Fruit fly (Drosophila melanogaster) whole organism, embryonic: Measurements from ENCODE around the gene Sbf.

ENCODE experiments used
- ATbp ChIP-seq: fragments of 200-800 bp; sonication (Bioruptor generic); optimal IDR thresholded peaks from 2 replicates; lab custom pipeline; 2017; ENCODE audit warnings: missing biosample characterization, mild to moderate bottlenecking, missing genetic modification characterization, missing genetic modification reagents
- Antp ChIP-seq: fragments of 200-800 bp; sonication (Bioruptor generic); optimal IDR thresholded peaks from 3 replicates; lab custom pipeline; 2016; ENCODE audit warnings: missing biosample characterization, missing genetic modification characterization
- B-H1 ChIP-seq: fragments of 200-800 bp; sonication (Bioruptor generic); IDR thresholded peaks from 3 replicates; pipeline ENCODE4 v1.3.6; 2022; ENCODE audit warnings: missing biosample characterization, missing genetic modification characterization
- BEAF-32 ChIP-seq: fragments of 200-800 bp; sonication (Bioruptor generic); optimal IDR thresholded peaks from 3 replicates; lab custom pipeline; 2017; ENCODE audit warnings: missing biosample characterization, missing genetic modification characterization, mild to moderate bottlenecking, moderate library complexity, missing genetic modification reagents
- Bteb2 ChIP-seq: fragments of 200-800 bp; sonication (Bioruptor generic); optimal IDR thresholded peaks from 2 replicates; lab custom pipeline; 2016; ENCODE audit warnings: missing biosample characterization, missing genetic modification characterization
- C15 ChIP-seq: fragments of 200-800 bp; sonication (Bioruptor generic); IDR thresholded peaks from 3 replicates; pipeline ENCODE4 v1.3.6; 2022; ENCODE audit warnings: missing biosample characterization, missing genetic modification characterization
- CG10274 ChIP-seq: fragments of 200-800 bp; sonication (Bioruptor generic); optimal IDR thresholded peaks from 3 replicates; lab custom pipeline; 2017; ENCODE audit warnings: missing biosample characterization, mild to moderate bottlenecking, missing genetic modification characterization
- CG10565 ChIP-seq: fragments of 200-800 bp; sonication (Bioruptor generic); optimal IDR thresholded peaks from 3 replicates; lab custom pipeline; 2016; ENCODE audit warnings: missing biosample characterization, mild to moderate bottlenecking, missing genetic modification characterization
- CG11696 ChIP-seq: fragments of 200-800 bp; sonication (Bioruptor generic); IDR thresholded peaks from 2 replicates; pipeline ENCODE4 v1.3.6; 2022; ENCODE audit warnings: missing biosample characterization, missing genetic modification characterization
- CG12071 ChIP-seq: fragments of 200-800 bp; sonication (Bioruptor generic); optimal IDR thresholded peaks from 3 replicates; lab custom pipeline; 2018; ENCODE audit warnings: missing biosample characterization, mild to moderate bottlenecking, missing genetic modification characterization
- CG12219 ChIP-seq: fragments of 200-800 bp; sonication (Bioruptor generic); optimal IDR thresholded peaks from 3 replicates; lab custom pipeline; 2018; ENCODE audit warnings: missing biosample characterization, mild to moderate bottlenecking, missing genetic modification characterization
- CG13123 ChIP-seq: fragments of 200-800 bp; sonication (Bioruptor generic); optimal IDR thresholded peaks from 2 replicates; lab custom pipeline; 2016; ENCODE audit warnings: missing biosample characterization, missing genetic modification characterization
- CG14860 ChIP-seq: fragments of 200-800 bp; sonication (Bioruptor generic); IDR thresholded peaks from 3 replicates; pipeline ENCODE4 v1.3.6; 2022; ENCODE audit warnings: missing biosample characterization, missing genetic modification characterization; ENCODE audit not compliant: partially characterized antibody
- CG17568 ChIP-seq: fragments of 200-800 bp; sonication (Bioruptor generic); optimal IDR thresholded peaks from 2 replicates; lab custom pipeline; 2018; ENCODE audit warnings: missing biosample characterization, mild to moderate bottlenecking, missing genetic modification characterization, moderate library complexity
- CG1832 ChIP-seq: fragments of 200-800 bp; sonication (Bioruptor generic); optimal IDR thresholded peaks from 2 replicates; lab custom pipeline; 2017; ENCODE audit warnings: missing biosample characterization, mild to moderate bottlenecking, missing genetic modification characterization, inconsistent platforms
- CG30431 ChIP-seq: fragments of 200-800 bp; sonication (Bioruptor generic); optimal IDR thresholded peaks from 2 replicates; lab custom pipeline; 2017; ENCODE audit warnings: missing biosample characterization, missing genetic modification characterization
- CG3995 ChIP-seq: fragments of 200-800 bp; sonication (Bioruptor generic); optimal IDR thresholded peaks from 3 replicates; lab custom pipeline; 2016; ENCODE audit warnings: missing biosample characterization, missing genetic modification characterization
- CG4404 ChIP-seq: fragments of 200-800 bp; sonication (Bioruptor generic); IDR thresholded peaks from 2 replicates; pipeline ENCODE4 v1.3.6; 2022; ENCODE audit warnings: missing biosample characterization, missing genetic modification characterization
- CG4617 ChIP-seq: fragments of 200-800 bp; sonication (Bioruptor generic); optimal IDR thresholded peaks from 3 replicates; lab custom pipeline; 2016; ENCODE audit warnings: missing biosample characterization, missing genetic modification characterization, borderline replicate concordance
- CG4854 ChIP-seq: fragments of 200-800 bp; sonication (Bioruptor generic); optimal IDR thresholded peaks from 2 replicates; lab custom pipeline; 2016; ENCODE audit warnings: missing biosample characterization, missing genetic modification characterization, inconsistent platforms
- CG6272 ChIP-seq: fragments of 200-800 bp; sonication (Bioruptor generic); IDR thresholded peaks from 2 replicates; pipeline ENCODE4 v1.3.6; 2022; ENCODE audit warnings: missing biosample characterization, missing genetic modification characterization
- CG7745 ChIP-seq: fragments of 200-800 bp; sonication (Bioruptor generic); optimal IDR thresholded peaks from 2 replicates; lab custom pipeline; 2018; ENCODE audit warnings: missing biosample characterization, mild to moderate bottlenecking, missing genetic modification characterization, moderate library complexity
- CG8281 ChIP-seq: fragments of 200-800 bp; sonication (Bioruptor generic); optimal IDR thresholded peaks from 2 replicates; lab custom pipeline; 2018; ENCODE audit warnings: missing biosample characterization, mild to moderate bottlenecking, missing genetic modification characterization, moderate library complexity
- CG9876 ChIP-seq: fragments of 200-800 bp; sonication (Bioruptor generic); optimal IDR thresholded peaks from 2 replicates; lab custom pipeline; 2016; ENCODE audit warnings: missing biosample characterization, missing genetic modification characterization
- CkIIα-i1 ChIP-seq: fragments of 200-800 bp; sonication (Bioruptor generic); IDR thresholded peaks from 2 replicates; pipeline ENCODE4 v1.3.6; 2022; ENCODE audit warnings: missing biosample characterization, missing genetic modification characterization
- D ChIP-seq, 2 experiments: fragments of 200-800 bp in 1 of 2; fragments of >200 bp in 1 of 2; sonication (Bioruptor generic) in 1 of 2; optimal IDR thresholded peaks; 2 replicates in 1 of 2; 3 replicates in 1 of 2; lab custom pipeline; 2017; ENCODE audit warnings: mild to moderate bottlenecking in 1 of 2, missing biosample characterization in 1 of 2, missing genetic modification characterization in 1 of 2, missing genetic modification reagents in 1 of 2
- D19B ChIP-seq: fragments of 200-800 bp; sonication (Bioruptor generic); optimal IDR thresholded peaks from 2 replicates; lab custom pipeline; 2017; ENCODE audit warnings: missing biosample characterization, mild to moderate bottlenecking, missing genetic modification characterization
- Dad ChIP-seq: fragments of 200-800 bp; sonication (Bioruptor generic); optimal IDR thresholded peaks from 3 replicates; lab custom pipeline; 2016; ENCODE audit warnings: missing biosample characterization, missing genetic modification characterization
- Gsc ChIP-seq: fragments of 200-800 bp; sonication (Bioruptor generic); IDR thresholded peaks from 2 replicates; pipeline ENCODE4 v1.3.6; 2022; ENCODE audit warnings: missing biosample characterization, missing genetic modification characterization
- Hmr ChIP-seq: fragments of 200-800 bp; sonication (Bioruptor generic); optimal IDR thresholded peaks from 3 replicates; lab custom pipeline; 2017; ENCODE audit warnings: mild to moderate bottlenecking, missing biosample characterization, missing genetic modification reagents, missing genetic modification characterization
- NC2β ChIP-seq: fragments of 200-800 bp; sonication (Bioruptor generic); optimal IDR thresholded peaks from 2 replicates; lab custom pipeline; 2016; ENCODE audit warnings: missing biosample characterization, missing genetic modification characterization
- Nf-YB ChIP-seq: fragments of 200-800 bp; sonication (Bioruptor generic); optimal IDR thresholded peaks from 3 replicates; lab custom pipeline; 2019; ENCODE audit warnings: missing biosample characterization, mild to moderate bottlenecking, missing genetic modification characterization, moderate library complexity
- TFAM ChIP-seq: fragments of 200-800 bp; sonication (Bioruptor generic); optimal IDR thresholded peaks from 2 replicates; lab custom pipeline; 2017; ENCODE audit warnings: missing biosample characterization, missing genetic modification characterization, inconsistent platforms
- Xbp1 ChIP-seq: fragments of 200-800 bp; sonication (Bioruptor generic); optimal IDR thresholded peaks from 3 replicates; lab custom pipeline; 2016; ENCODE audit warnings: missing biosample characterization, mild to moderate bottlenecking, missing genetic modification characterization
- Xrp1 ChIP-seq: fragments of 200-800 bp; sonication (Bioruptor generic); IDR thresholded peaks from 2 replicates; pipeline ENCODE4 v1.3.6; 2022; ENCODE audit warnings: missing biosample characterization, missing genetic modification characterization
- ase ChIP-seq: fragments of 200-800 bp; sonication (Bioruptor generic); IDR thresholded peaks from 3 replicates; pipeline ENCODE4 v1.3.6; 2022; ENCODE audit warnings: missing biosample characterization, missing genetic modification characterization
- cwo ChIP-seq: fragments of 200-800 bp; sonication (Bioruptor generic); optimal IDR thresholded peaks from 3 replicates; lab custom pipeline; 2017; ENCODE audit warnings: missing biosample characterization, missing genetic modification characterization, mild to moderate bottlenecking, moderate library complexity, missing genetic modification reagents
- danr ChIP-seq: fragments of 200-800 bp; sonication (Bioruptor generic); IDR thresholded peaks from 2 replicates; pipeline ENCODE4 v1.3.6; 2022; ENCODE audit warnings: missing biosample characterization, missing genetic modification characterization
- dimm ChIP-seq: fragments of 200-800 bp; sonication (Bioruptor generic); IDR thresholded peaks from 2 replicates; pipeline ENCODE4 v1.3.6; 2022; ENCODE audit warnings: missing biosample characterization, missing genetic modification characterization
- hth ChIP-seq: fragments of >200 bp; optimal IDR thresholded peaks from 2 replicates; lab custom pipeline; 2017; ENCODE audit warnings: inconsistent platforms
- kay ChIP-seq: fragments of 200-800 bp; sonication (Bioruptor generic); optimal IDR thresholded peaks from 2 replicates; lab custom pipeline; 2016; ENCODE audit warnings: missing biosample characterization, missing genetic modification characterization
- mirr ChIP-seq: fragments of 200-800 bp; sonication (Bioruptor generic); optimal IDR thresholded peaks from 3 replicates; lab custom pipeline; 2018; ENCODE audit warnings: missing biosample characterization, mild to moderate bottlenecking, missing genetic modification characterization
- org-1 ChIP-seq: fragments of 200-800 bp; sonication (Bioruptor generic); optimal IDR thresholded peaks from 2 replicates; lab custom pipeline; 2017; ENCODE audit warnings: missing biosample characterization, missing genetic modification characterization
- slou ChIP-seq: fragments of 200-800 bp; sonication (Bioruptor generic); optimal IDR thresholded peaks from 3 replicates; lab custom pipeline; 2016; ENCODE audit warnings: missing biosample characterization, missing genetic modification characterization
- tna ChIP-seq: fragments of 200-800 bp; sonication (Bioruptor generic); IDR thresholded peaks from 2 replicates; pipeline ENCODE4 v1.3.6; 2022; ENCODE audit warnings: missing biosample characterization, missing genetic modification characterization; ENCODE audit not compliant: partially characterized antibody
- ttk ChIP-seq: fragments of 200-800 bp; sonication (Bioruptor generic); IDR thresholded peaks from 2 replicates; pipeline ENCODE4 v2.1.2; 2022; ENCODE audit warnings: missing biosample characterization, missing genetic modification characterization
- vnd ChIP-seq: fragments of 200-800 bp; sonication (Bioruptor generic); IDR thresholded peaks from 3 replicates; pipeline ENCODE4 v1.3.6; 2022; ENCODE audit warnings: missing biosample characterization, missing genetic modification characterization; ENCODE audit not compliant: partially characterized antibody
- wdn ChIP-seq: fragments of 200-800 bp; sonication (Bioruptor generic); IDR thresholded peaks from 2 replicates; pipeline ENCODE4 v1.3.6; 2022; ENCODE audit warnings: missing biosample characterization, missing genetic modification characterization
- yki ChIP-seq: fragments of >200 bp; optimal IDR thresholded peaks from 3 replicates; lab custom pipeline; 2018
- zen ChIP-seq: fragments of 200-800 bp; sonication (Bioruptor generic); optimal IDR thresholded peaks from 3 replicates; lab custom pipeline; 2018; ENCODE audit warnings: missing biosample characterization, mild to moderate bottlenecking, missing genetic modification characterization, moderate library complexity

Sbf gene

DNA sequence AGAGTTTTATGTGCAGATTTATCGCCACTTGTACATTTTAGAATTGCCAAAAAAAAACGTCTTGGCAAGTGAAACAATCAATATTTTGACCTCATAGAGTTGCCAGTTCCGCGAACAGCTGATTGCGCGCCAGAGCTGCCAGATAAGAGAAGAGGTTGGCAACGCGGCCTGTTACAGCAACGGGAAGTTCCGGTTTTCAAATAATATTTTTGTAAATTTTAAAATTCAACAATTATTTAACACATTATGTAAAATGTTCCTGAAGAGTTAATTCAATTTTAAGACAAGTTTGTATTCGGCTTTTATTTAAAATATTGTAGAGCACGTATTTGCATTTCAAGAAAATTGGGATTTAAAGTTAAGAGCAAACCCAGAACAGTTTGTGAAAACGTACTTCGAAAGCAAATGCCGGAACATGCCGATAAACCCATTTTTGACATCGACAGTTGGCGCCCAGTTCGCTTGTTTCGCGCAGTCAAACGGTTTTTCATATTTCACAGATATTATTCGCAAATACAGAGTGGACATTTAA, 10.0 kb downstream of the Sbf start, which contains the start of the genes prd1 and HisCl1 (continued):
- peak; percentile 53 for TF ChIP-seq CG10274
- TF ChIP-seq Antp (GFP tag; lab: Kevin White, UChicago) = peak; percentile 30
- TF ChIP-seq org-1 (GFP tag; lab: Kevin White, UChicago) = peak; percentile 31
- no peak for TF ChIP-seq CG1832 (GFP tag; lab: Kevin White, UChicago)
- peak; percentile 36; the same call in 1 of the 3 replicates for TF ChIP-seq B-H1
- TF ChIP-seq D (optimal IDR thresholded peaks at IDR 0.05; lab: Kevin White, UChicago) = no peak
- TF ChIP-seq D (GFP tag; optimal IDR thresholded peaks at IDR 0.05; lab: Kevin White, UChicago) = peak; percentile 56
- TF ChIP-seq BEAF-32 = peak; percentile 44
- peak; percentile 52 for TF ChIP-seq CG11696 (GFP tag; lab: Robert Waterston, UW)
- 0 out of 2 replicates have a peak, but pooled peaks have one; percentile 27 for TF ChIP-seq CG6272 (GFP tag; lab: Robert Waterston, UW)
- peak; percentile 36 for TF ChIP-seq CG3995 (GFP tag; lab: Kevin White, UChicago)
- peak; percentile 51; the same call in 1 of the 2 replicates for TF ChIP-seq CG4404 (GFP tag; lab: Robert Waterston, UW)
- peak; percentile 49 for TF ChIP-seq NC2β (GFP tag; lab: Kevin White, UChicago)
- no peak for TF ChIP-seq CG13123 (GFP tag; lab: Kevin White, UChicago)
- TF ChIP-seq ATbp (GFP tag; lab: Kevin White, UChicago) = peak; percentile 39
- no peak for TF ChIP-seq ase (GFP tag; lab: Robert Waterston, UW)
- TF ChIP-seq CG4617 (GFP tag; lab: Kevin White, UChicago) = peak; percentile 58
- TF ChIP-seq ttk (GFP tag; lab: Robert Waterston, UW) = no peak
- TF ChIP-seq yki (lab: Kevin White, UChicago) = no peak
- TF ChIP-seq CG9876 (GFP tag; lab: Kevin White, UChicago) = peak; percentile 33
- TF ChIP-seq kay = no peak
- TF ChIP-seq CkIIα-i1 = no peak
- no peak for TF ChIP-seq Gsc
- no peak for TF ChIP-seq CG12071 (GFP tag; lab: Kevin White, UChicago)
- TF ChIP-seq Hmr (GFP tag; lab: Kevin White, UChicago) = peak; percentile 82
- TF ChIP-seq CG12219 (GFP tag; lab: Kevin White, UChicago) = peak; percentile 51
- no peak for TF ChIP-seq CG14860 (GFP tag; lab: Robert Waterston, UW)
- no peak for TF ChIP-seq CG17568 (GFP tag; lab: Kevin White, UChicago)
- TF ChIP-seq cwo (GFP tag; lab: Kevin White, UChicago) = no peak
- TF ChIP-seq tna (GFP tag; lab: Robert Waterston, UW) = no peak
- peak; percentile 60 for TF ChIP-seq CG8281
- TF ChIP-seq CG30431 (GFP tag; lab: Kevin White, UChicago) = peak; percentile 35
- TF ChIP-seq mirr = peak; percentile 34
- TF ChIP-seq slou = peak; percentile 32
- no peak for TF ChIP-seq Nf-YB (GFP tag; lab: Kevin White, UChicago)
- TF ChIP-seq danr (GFP tag; lab: Robert Waterston, UW) = no peak; the same call in 1 of the 2 replicates
- no peak for TF ChIP-seq vnd (GFP tag; lab: Robert Waterston, UW)
- peak; percentile 44 for TF ChIP-seq D19B
- no peak for TF ChIP-seq wdn (GFP tag; lab: Robert Waterston, UW)
- TF ChIP-seq Xbp1 (GFP tag; lab: Kevin White, UChicago) = peak; percentile 76
- TF ChIP-seq dimm (GFP tag; lab: Robert Waterston, UW) = no peak
- TF ChIP-seq hth (lab: Kevin White, UChicago) = no peak
- TF ChIP-seq CG7745 (tag; lab: Kevin White, UChicago) = no peak
- peak; percentile 58 for TF ChIP-seq Dad (GFP tag; lab: Kevin White, UChicago)
- no peak for TF ChIP-seq TFAM
- TF ChIP-seq Xrp1 (GFP tag; lab: Robert Waterston, UW) = peak; percentile 39; the same call in 1 of the 2 replicates
- no peak for TF ChIP-seq CG10565
- peak; percentile 46 for TF ChIP-seq zen (tag; lab: Kevin White, UChicago)
- peak; percentile 98 for TF ChIP-seq CG4854
- TF ChIP-seq C15 (GFP tag; lab: Robert Waterston, UW) = no peak
- TF ChIP-seq Bteb2 (GFP tag; lab: Kevin White, UChicago) = peak; percentile 42
